Worm (Caenorhabditis elegans) whole organism, L2 larva: ENCODE data around the gene saeg-1.
A peak's percentile ranks its signal among the peaks of the same experiment; 100 is the strongest.

ENCODE experiments used
- C34F6.9 ChIP-seq: fragments of 150-350 bp; optimal IDR thresholded peaks from 2 replicates; lab custom pipeline; 2014; ENCODE audit warnings: missing biosample characterization, missing genetic modification characterization
- F13H6.1 ChIP-seq: sonication (generic microtip); optimal IDR thresholded peaks from 2 replicates; lab custom pipeline; 2016; ENCODE audit warnings: missing genetic modification characterization, missing compliant biosample characterization
- Y55F3AM.14 ChIP-seq: fragments of 200-800 bp; sonication (Bioruptor generic); optimal IDR thresholded peaks from 2 replicates; lab custom pipeline; 2018; ENCODE audit warnings: mild to moderate bottlenecking, missing genetic modification characterization, missing compliant biosample characterization
- ZK546.5 ChIP-seq: sonication (generic microtip); optimal IDR thresholded peaks from 2 replicates; lab custom pipeline; 2017; ENCODE audit warnings: missing biosample characterization, missing genetic modification characterization
- alr-1 ChIP-seq: fragments of 150-350 bp; optimal IDR thresholded peaks from 2 replicates; lab custom pipeline; 2014; ENCODE audit warnings: missing biosample characterization, missing genetic modification characterization
- aly-2 ChIP-seq: fragments of 150-350 bp; optimal IDR thresholded peaks from 2 replicates; lab custom pipeline; 2014; ENCODE audit warnings: missing biosample characterization, missing genetic modification characterization
- ama-1 ChIP-seq: fragments of 150-350 bp; optimal IDR thresholded peaks from 2 replicates; lab custom pipeline; 2018; ENCODE audit warnings: inconsistent platforms
- blmp-1 ChIP-seq: sonication (generic microtip); optimal IDR thresholded peaks from 2 replicates; lab custom pipeline; 2017; ENCODE audit warnings: missing genetic modification characterization, mild to moderate bottlenecking, missing compliant biosample characterization, antibody characterized with exemption, moderate library complexity; ENCODE audit not compliant: insufficient read depth
- ceh-16 ChIP-seq: fragments of 150-350 bp; optimal IDR thresholded peaks from 2 replicates; lab custom pipeline; 2014; ENCODE audit warnings: missing biosample characterization, missing genetic modification characterization
- ceh-82 ChIP-seq: fragments of 150-350 bp; optimal IDR thresholded peaks from 2 replicates; lab custom pipeline; 2014; ENCODE audit warnings: missing biosample characterization, missing genetic modification characterization
- crh-2 ChIP-seq: sonication (generic microtip); optimal IDR thresholded peaks from 2 replicates; lab custom pipeline; 2017; ENCODE audit warnings: missing biosample characterization, missing genetic modification characterization
- dmd-4 ChIP-seq: sonication (generic microtip); optimal IDR thresholded peaks from 2 replicates; lab custom pipeline; 2017; ENCODE audit warnings: missing biosample characterization, missing genetic modification characterization
- egl-27 ChIP-seq: sonication (generic microtip); optimal IDR thresholded peaks from 3 replicates; lab custom pipeline; 2017; ENCODE audit warnings: missing biosample characterization, missing genetic modification reagents, missing genetic modification characterization
- elt-1 ChIP-seq: fragments of 150-350 bp; optimal IDR thresholded peaks from 2 replicates; lab custom pipeline; 2014; ENCODE audit warnings: missing biosample characterization, missing genetic modification characterization
- elt-3 ChIP-seq: sonication (generic microtip); optimal IDR thresholded peaks from 2 replicates; lab custom pipeline; 2017; ENCODE audit warnings: missing biosample characterization, missing genetic modification characterization
- fos-1 ChIP-seq: fragments of 150-350 bp; optimal IDR thresholded peaks from 2 replicates; lab custom pipeline; 2014; ENCODE audit warnings: missing biosample characterization, missing genetic modification characterization
- gmeb-1 ChIP-seq: fragments of 150-350 bp; optimal IDR thresholded peaks from 2 replicates; lab custom pipeline; 2014; ENCODE audit warnings: missing biosample characterization, missing genetic modification characterization
- lin-11 ChIP-seq: fragments of 150-350 bp; sonication (generic microtip); optimal IDR thresholded peaks from 2 replicates; lab custom pipeline; 2014; ENCODE audit warnings: missing biosample characterization, missing genetic modification characterization, inconsistent platforms, mixed read lengths
- lin-13 ChIP-seq: fragments of 150-350 bp; optimal IDR thresholded peaks from 2 replicates; lab custom pipeline; 2014; ENCODE audit warnings: missing biosample characterization, missing genetic modification reagents, missing genetic modification characterization
- lin-39 ChIP-seq: fragments of 150-350 bp; optimal IDR thresholded peaks from 2 replicates; lab custom pipeline; 2014; ENCODE audit warnings: missing biosample characterization, missing genetic modification reagents, missing genetic modification characterization
- lsy-2 ChIP-seq, 2 experiments: fragments of 150-350 bp in 1 of 2; sonication (generic microtip) in 1 of 2; optimal IDR thresholded peaks; 2 replicates each; lab custom pipeline; 2014 to 2017; ENCODE audit warnings: missing biosample characterization in 2 of 2, missing genetic modification characterization in 2 of 2
- mab-5 ChIP-seq: fragments of 150-350 bp; optimal IDR thresholded peaks from 2 replicates; lab custom pipeline; 2014; ENCODE audit warnings: missing biosample characterization, missing genetic modification characterization
- mbf-1 ChIP-seq: sonication (generic microtip); optimal IDR thresholded peaks from 2 replicates; lab custom pipeline; 2017; ENCODE audit warnings: missing biosample characterization, missing genetic modification characterization
- mdl-1 ChIP-seq, 2 experiments: fragments of 150-350 bp in 1 of 2; sonication (generic microtip) in 1 of 2; optimal IDR thresholded peaks; 2 replicates each; lab custom pipeline; 2017; ENCODE audit warnings: missing biosample characterization in 2 of 2, missing genetic modification characterization in 2 of 2
- nhr-10 ChIP-seq: sonication (generic microtip); optimal IDR thresholded peaks from 2 replicates; lab custom pipeline; 2017; ENCODE audit warnings: missing biosample characterization, missing genetic modification characterization
- nhr-12 ChIP-seq: fragments of 150-350 bp; optimal IDR thresholded peaks from 2 replicates; lab custom pipeline; 2014; ENCODE audit warnings: missing biosample characterization, missing genetic modification characterization
- nhr-129 ChIP-seq: fragments of 150-350 bp; optimal IDR thresholded peaks from 2 replicates; lab custom pipeline; 2014; ENCODE audit warnings: missing biosample characterization, missing genetic modification characterization
- nhr-21 ChIP-seq: fragments of 150-350 bp; optimal IDR thresholded peaks from 2 replicates; lab custom pipeline; 2014; ENCODE audit warnings: missing biosample characterization, missing genetic modification characterization
- nhr-23 ChIP-seq: fragments of 150-350 bp; optimal IDR thresholded peaks from 2 replicates; lab custom pipeline; 2014; ENCODE audit warnings: missing biosample characterization, missing genetic modification reagents, missing genetic modification characterization
- nhr-25 ChIP-seq: fragments of 150-350 bp; sonication (generic microtip); optimal IDR thresholded peaks from 3 replicates; lab custom pipeline; 2014; ENCODE audit warnings: missing biosample characterization, missing genetic modification characterization
- nhr-6 ChIP-seq: fragments of 150-350 bp; optimal IDR thresholded peaks from 2 replicates; lab custom pipeline; 2014; ENCODE audit warnings: missing biosample characterization, missing genetic modification characterization
- peb-1 ChIP-seq: fragments of 150-350 bp; optimal IDR thresholded peaks from 2 replicates; lab custom pipeline; 2014; ENCODE audit warnings: missing biosample characterization, missing genetic modification characterization
- sem-4 ChIP-seq: fragments of 150-350 bp; optimal IDR thresholded peaks from 2 replicates; lab custom pipeline; 2014; ENCODE audit warnings: missing biosample characterization, missing genetic modification reagents, missing genetic modification characterization
- skn-1 ChIP-seq: sonication (generic microtip); optimal IDR thresholded peaks from 2 replicates; lab custom pipeline; 2017; ENCODE audit warnings: missing biosample characterization, missing genetic modification characterization
- sma-3 ChIP-seq: sonication (generic microtip); optimal IDR thresholded peaks from 2 replicates; lab custom pipeline; 2016; ENCODE audit warnings: missing genetic modification reagents, missing genetic modification characterization, missing compliant biosample characterization
- sma-9 ChIP-seq, 2 experiments: fragments of 150-350 bp in 1 of 2; sonication (generic microtip) in 1 of 2; optimal IDR thresholded peaks; 2 replicates each; lab custom pipeline; 2014 to 2016; ENCODE audit warnings: missing genetic modification characterization in 2 of 2, mild to moderate bottlenecking in 1 of 2, missing biosample characterization in 1 of 2, missing compliant biosample characterization in 1 of 2, missing genetic modification reagents in 1 of 2, moderate library complexity in 1 of 2
- snpc-4 ChIP-seq: fragments of 150-350 bp; optimal IDR thresholded peaks from 2 replicates; lab custom pipeline; 2014; ENCODE audit warnings: missing biosample characterization, missing genetic modification characterization
- unc-39 ChIP-seq: fragments of 150-350 bp; optimal IDR thresholded peaks from 2 replicates; lab custom pipeline; 2014; ENCODE audit warnings: missing biosample characterization, missing genetic modification characterization
- unc-55 ChIP-seq: fragments of 150-350 bp; sonication (generic microtip); optimal IDR thresholded peaks from 3 replicates; lab custom pipeline; 2014; ENCODE audit warnings: missing biosample characterization, missing genetic modification reagents, missing genetic modification characterization
- unc-62 ChIP-seq: fragments of 150-350 bp; optimal IDR thresholded peaks from 2 replicates; lab custom pipeline; 2014; ENCODE audit warnings: missing biosample characterization, missing genetic modification reagents, missing genetic modification characterization
- zag-1 ChIP-seq: fragments of 150-350 bp; optimal IDR thresholded peaks from 2 replicates; lab custom pipeline; 2014; ENCODE audit warnings: missing biosample characterization, missing genetic modification characterization
- ztf-11 ChIP-seq: sonication (generic microtip); optimal IDR thresholded peaks from 2 replicates; lab custom pipeline; 2017; ENCODE audit warnings: missing biosample characterization, missing genetic modification characterization
- ztf-4 ChIP-seq: fragments of 150-350 bp; optimal IDR thresholded peaks from 2 replicates; lab custom pipeline; 2014; ENCODE audit warnings: missing biosample characterization, missing genetic modification characterization

The saeg-1 gene

ce11 chrV:10859775-10860174, 5.7 kb downstream of the saeg-1 start:
- TF ChIP-seq nhr-21 (tag; lab: Kevin White, UChicago) (no peak), nhr-23 (no peak), nhr-129 (tag; lab: Kevin White, UChicago) (no peak), lin-39 (tag; lab: Kevin White, UChicago) (no peak), peb-1 (tag; lab: Kevin White, UChicago) (no peak), ZK546.5 (tag; lab: Kevin White, UChicago) (no peak), blmp-1 (tag; lab: Kevin White, UChicago) (peak; percentile 44), ama-1 (lab: Kevin White, UChicago) (no peak), C34F6.9 (tag; lab: Kevin White, UChicago) (peak; percentile 3), ztf-4 (tag; lab: Kevin White, UChicago) (no peak), lin-11 (no peak), dmd-4 (tag; lab: Kevin White, UChicago) (no peak), unc-39 (tag; lab: Kevin White, UChicago) (no peak), F13H6.1 (tag; lab: Kevin White, UChicago) (peak; percentile 11), nhr-25 (tag; lab: Kevin White, UChicago) (peak; percentile 18), mdl-1 (tag; optimal IDR thresholded peaks at IDR 0.05; lab: Kevin White, UChicago) (no peak), sma-9 (GFP tag; optimal IDR thresholded peaks at IDR 0.05; lab: Kevin White, UChicago) (peak; percentile 77), sma-9 (tag; optimal IDR thresholded peaks at IDR 0.05; lab: Kevin White, UChicago) (no peak), skn-1 (tag; lab: Kevin White, UChicago) (no peak), aly-2 (tag; lab: Kevin White, UChicago) (no peak), gmeb-1 (tag; lab: Kevin White, UChicago) (peak; percentile 24), snpc-4 (tag; lab: Kevin White, UChicago) (no peak), Y55F3AM.14 (peak; percentile 66), unc-55 (no peak), sma-3 (GFP tag; lab: Kevin White, UChicago) (peak; percentile 17), fos-1 (tag; lab: Kevin White, UChicago) (peak; percentile 94), elt-3 (tag; lab: Kevin White, UChicago) (no peak), mbf-1 (tag; lab: Kevin White, UChicago) (no peak), egl-27 (tag; lab: Kevin White, UChicago) (no peak)

ce11 chrV:10859048-10859637, 6.4 kb downstream of the saeg-1 start:
- TF ChIP-seq nhr-129 (tag; lab: Kevin White, UChicago) (peak; percentile 47), ceh-82 (no peak), egl-27 (tag; lab: Kevin White, UChicago) (no peak), F13H6.1 (tag; lab: Kevin White, UChicago) (peak; percentile 18), nhr-25 (tag; lab: Kevin White, UChicago) (peak; percentile 56)

ce11 chrV:10858340-10858739, 7.2 kb downstream of the saeg-1 start:
- TF ChIP-seq sma-9 (GFP tag; optimal IDR thresholded peaks at IDR 0.05; lab: Kevin White, UChicago) (peak; percentile 97), sma-9 (tag; optimal IDR thresholded peaks at IDR 0.05; lab: Kevin White, UChicago) (no peak), C34F6.9 (tag; lab: Kevin White, UChicago) (peak; percentile 75), nhr-10 (tag; lab: Kevin White, UChicago) (no peak), sem-4 (tag; lab: Kevin White, UChicago) (peak; percentile 79), nhr-21 (tag; lab: Kevin White, UChicago) (peak; percentile 82), nhr-25 (tag; lab: Kevin White, UChicago) (no peak), peb-1 (tag; lab: Kevin White, UChicago) (no peak), Y55F3AM.14 (peak; percentile 96), unc-55 (peak; percentile 39), lin-11 (peak; percentile 62), lin-13 (peak; percentile 37), crh-2 (peak; percentile 62), nhr-12 (tag; lab: Kevin White, UChicago) (peak; percentile 10), ZK546.5 (tag; lab: Kevin White, UChicago) (no peak), zag-1 (tag; lab: Kevin White, UChicago) (peak; percentile 84), ama-1 (lab: Kevin White, UChicago) (peak; percentile 48), nhr-6 (tag; lab: Kevin White, UChicago) (peak; percentile 54), F13H6.1 (tag; lab: Kevin White, UChicago) (peak; percentile 94), fos-1 (tag; lab: Kevin White, UChicago) (peak; percentile 39), ceh-16 (tag; lab: Kevin White, UChicago) (no peak), lin-39 (tag; lab: Kevin White, UChicago) (no peak), unc-39 (tag; lab: Kevin White, UChicago) (no peak), elt-1 (no peak), gmeb-1 (tag; lab: Kevin White, UChicago) (no peak), ztf-4 (tag; lab: Kevin White, UChicago) (peak; percentile 76), mbf-1 (tag; lab: Kevin White, UChicago) (no peak), lsy-2 (tag; optimal IDR thresholded peaks at IDR 0.05; lab: Kevin White, UChicago) (peak in 1 of 2 experiments; percentile 84), elt-3 (tag; lab: Kevin White, UChicago) (no peak), mdl-1 (tag; optimal IDR thresholded peaks at IDR 0.05; lab: Kevin White, UChicago) (peak; percentile 86 to 91), alr-1 (tag; lab: Kevin White, UChicago) (no peak), dmd-4 (tag; lab: Kevin White, UChicago) (no peak), snpc-4 (tag; lab: Kevin White, UChicago) (peak; percentile 41), nhr-129 (tag; lab: Kevin White, UChicago) (peak; percentile 89), unc-62 (no peak), ceh-82 (no peak), mab-5 (tag; lab: Kevin White, UChicago) (peak; percentile 81), egl-27 (tag; lab: Kevin White, UChicago) (peak; percentile 72), skn-1 (tag; lab: Kevin White, UChicago) (no peak), ztf-11 (no peak)
